Worm (Caenorhabditis elegans): ENCODE results near the gene prdx-2.
A peak's percentile ranks its signal among the peaks of the same experiment; 100 is the strongest.
"Not testable (repeated sequence)": the region's sequence is repeated elsewhere in the genome, so short reads cannot be mapped to it uniquely, and the experiment has no call there.

prdx-2 gene

ce11 chrII:5346350-5346749, 31.6 kb upstream of the prdx-2 start (continued):
- TF ChIP-seq D1046.2 (GFP tag; IDR thresholded peaks at IDR 0.05) (peak; percentile 83; the same call in 1 of the 2 replicates), snpc-1.2 (GFP tag; IDR thresholded peaks at IDR 0.05) (peak; percentile 85), ZK337.2 (GFP tag; IDR thresholded peaks at IDR 0.05) (peak; percentile 21; the same call in 1 of the 2 replicates), saeg-2 (GFP tag; IDR thresholded peaks at IDR 0.05) (peak; percentile 90), unc-130 (GFP tag; optimal IDR thresholded peaks at IDR 0.05) (peak; percentile 15), ceh-20 (GFP tag; IDR thresholded peaks at IDR 0.05) (peak; percentile 93), nhr-28 (tag; optimal IDR thresholded peaks at IDR 0.05) (peak; percentile 48), rbr-2 (tag; optimal IDR thresholded peaks at IDR 0.05) (peak; percentile 21), nhr-102 (tag; optimal IDR thresholded peaks at IDR 0.05) (peak; percentile 40), duxl-1 (tag; optimal IDR thresholded peaks at IDR 0.05; ENCODE audit: poor library complexity) (peak; percentile 43), nhr-6 (tag; optimal IDR thresholded peaks at IDR 0.05) (peak; percentile 41)

ce11 chrII:5350357-5350756, 27.6 kb upstream of the prdx-2 start, which contains the start of gene F09E5.8:
TSS of gene F09E5.8 (plus strand) at chrII:5350669.
- TF ChIP-seq hmg-1.1 (GFP tag; IDR thresholded peaks at IDR 0.05) (peak; percentile 78), lin-1 (GFP tag; IDR thresholded peaks at IDR 0.05) (0 out of 2 replicates have a peak, but pooled peaks have one; percentile 41), lin-38 (GFP tag; IDR thresholded peaks at IDR 0.05) (peak; percentile 82), ceh-20 (GFP tag; IDR thresholded peaks at IDR 0.05) (0 out of 2 replicates have a peak, but pooled peaks have one; percentile 25), ctbp-1 (GFP tag; IDR thresholded peaks at IDR 0.05) (0 out of 2 replicates have a peak, but pooled peaks have one; percentile 39), dmd-6 (GFP tag; IDR thresholded peaks at IDR 0.05) (peak; percentile 23; the same call in 1 of the 2 replicates), T26A8.4 (GFP tag; IDR thresholded peaks at IDR 0.05) (peak; percentile 81), vab-7 (GFP tag; IDR thresholded peaks at IDR 0.05) (0 out of 2 replicates have a peak, but pooled peaks have one; percentile 63), pha-4 (GFP tag; IDR thresholded peaks at IDR 0.05) (peak; percentile 63; the same call in 1 of the 2 replicates)
- TF ChIP-seq pha-4 (tag; optimal IDR thresholded peaks at IDR 0.05) = not testable (repeated sequence)

- TF ChIP-seq nhr-111 (GFP tag; optimal IDR thresholded peaks at IDR 0.05) (no peak), mxl-3 (GFP tag; optimal IDR thresholded peaks at IDR 0.05) (no peak), nhr-237 (tag; optimal IDR thresholded peaks at IDR 0.05) (no peak), ZK337.2 (GFP tag; IDR thresholded peaks at IDR 0.05) (no peak), spr-1 (tag; optimal IDR thresholded peaks at IDR 0.05) (no peak), zfp-2 (tag; optimal IDR thresholded peaks at IDR 0.05) (no peak), ctbp-1 (GFP tag; IDR thresholded peaks at IDR 0.05) (no peak), nhr-10 (tag; optimal IDR thresholded peaks at IDR 0.05) (no peak), attf-4 (tag; optimal IDR thresholded peaks at IDR 0.05) (no peak), unc-62 (GFP tag; optimal IDR thresholded peaks at IDR 0.05 in 1 of 2) (no peak), unc-62 (tag; optimal IDR thresholded peaks at IDR 0.05) (no peak), D1046.2 (GFP tag; IDR thresholded peaks at IDR 0.05) (no peak), arid-1 (GFP tag; conservative IDR thresholded peaks at IDR 0.05) (no peak), ztf-7 (tag; optimal IDR thresholded peaks at IDR 0.05) (no peak), lin-39 (tag; optimal IDR thresholded peaks at IDR 0.05) (no peak), unc-39 (tag; optimal IDR thresholded peaks at IDR 0.05) (no peak)
Measured at ce11 chrII:5351799-5352198, 26.2 kb upstream of the prdx-2 start, which contains the start of gene F09E5.7. TSS of gene F09E5.7 (plus strand) at chrII:5352099.

- peak; percentile 36 to 80 for TF ChIP-seq daf-16 (GFP tag; optimal IDR thresholded peaks at IDR 0.05)
- TF ChIP-seq daf-16 (tag; optimal IDR thresholded peaks at IDR 0.05) = peak; percentile 18
- no peak for TF ChIP-seq zag-1 (tag; optimal IDR thresholded peaks at IDR 0.05)
- peak; percentile 87 to 97 for TF ChIP-seq madf-5 (GFP tag; IDR thresholded peaks at IDR 0.05)
- no peak for TF ChIP-seq nhr-6 (tag; optimal IDR thresholded peaks at IDR 0.05)
- peak; percentile 86 for TF ChIP-seq Y5F2A.4 (GFP tag; optimal IDR thresholded peaks at IDR 0.05)
- TF ChIP-seq unc-62 (GFP tag; optimal IDR thresholded peaks at IDR 0.05 in 1 of 2) = no peak
- no peak for TF ChIP-seq unc-62 (tag; optimal IDR thresholded peaks at IDR 0.05)
- TF ChIP-seq F37D6.2 (tag; optimal IDR thresholded peaks at IDR 0.05) = no peak
- TF ChIP-seq nhr-25 (tag; optimal IDR thresholded peaks at IDR 0.05; ENCODE audit: borderline replicate concordance, insufficient read depth) = no peak
- TF ChIP-seq lir-3 (tag; optimal IDR thresholded peaks at IDR 0.05) = peak; percentile 16
- no peak for TF ChIP-seq nhr-28 (tag; optimal IDR thresholded peaks at IDR 0.05)
- peak; percentile 61 for TF ChIP-seq mdt-29 (GFP tag; IDR thresholded peaks at IDR 0.05)
- no peak for TF ChIP-seq hmg-1.1 (GFP tag; IDR thresholded peaks at IDR 0.05)
- TF ChIP-seq fos-1 (tag; optimal IDR thresholded peaks at IDR 0.05) = no peak
- peak; percentile 84 for TF ChIP-seq vab-7 (GFP tag; IDR thresholded peaks at IDR 0.05)
- 0 out of 2 replicates have a peak, but pooled peaks have one; percentile 27 for TF ChIP-seq dmd-6 (GFP tag; IDR thresholded peaks at IDR 0.05)
- TF ChIP-seq mep-1 (tag; optimal IDR thresholded peaks at IDR 0.05) = no peak
- TF ChIP-seq ceh-32 (tag; optimal IDR thresholded peaks at IDR 0.05; ENCODE audit: poor library complexity) = no peak
- TF ChIP-seq Y48G9A.11 (GFP tag; IDR thresholded peaks at IDR 0.05) = peak; percentile 60; the same call in 1 of the 2 replicates
- peak; percentile 91 for TF ChIP-seq nhr-111 (GFP tag; optimal IDR thresholded peaks at IDR 0.05)
Measured at ce11 chrII:5353642-5354041, 24.4 kb upstream of the prdx-2 start.

Measured in whole organism, L4 larva.